Worm (Caenorhabditis elegans) whole organism, L2 larva: ENCODE measurements around the gene Y69A2AR.12.

Experiments used
- C34F6.9 ChIP-seq: fragments of 150-350 bp; optimal IDR thresholded peaks from 2 replicates; lab custom pipeline; 2014; ENCODE audit warnings: missing biosample characterization, missing genetic modification characterization
- R02D3.7 ChIP-seq: fragments of 150-350 bp; optimal IDR thresholded peaks from 2 replicates; lab custom pipeline; 2014; ENCODE audit warnings: missing biosample characterization, missing genetic modification characterization
- Y55F3AM.14 ChIP-seq: fragments of 200-800 bp; sonication (Bioruptor generic); optimal IDR thresholded peaks from 2 replicates; lab custom pipeline; 2018; ENCODE audit warnings: mild to moderate bottlenecking, missing genetic modification characterization, missing compliant biosample characterization
- ZK546.5 ChIP-seq: sonication (generic microtip); optimal IDR thresholded peaks from 2 replicates; lab custom pipeline; 2017; ENCODE audit warnings: missing biosample characterization, missing genetic modification characterization
- alr-1 ChIP-seq: fragments of 150-350 bp; optimal IDR thresholded peaks from 2 replicates; lab custom pipeline; 2014; ENCODE audit warnings: missing biosample characterization, missing genetic modification characterization
- aly-2 ChIP-seq: fragments of 150-350 bp; optimal IDR thresholded peaks from 2 replicates; lab custom pipeline; 2014; ENCODE audit warnings: missing biosample characterization, missing genetic modification characterization
- ama-1 ChIP-seq: fragments of 150-350 bp; optimal IDR thresholded peaks from 2 replicates; lab custom pipeline; 2018; ENCODE audit warnings: inconsistent platforms
- blmp-1 ChIP-seq: sonication (generic microtip); optimal IDR thresholded peaks from 2 replicates; lab custom pipeline; 2017; ENCODE audit warnings: missing genetic modification characterization, mild to moderate bottlenecking, missing compliant biosample characterization, antibody characterized with exemption, moderate library complexity; ENCODE audit not compliant: insufficient read depth
- ceh-16 ChIP-seq: fragments of 150-350 bp; optimal IDR thresholded peaks from 2 replicates; lab custom pipeline; 2014; ENCODE audit warnings: missing biosample characterization, missing genetic modification characterization
- ceh-82 ChIP-seq: fragments of 150-350 bp; optimal IDR thresholded peaks from 2 replicates; lab custom pipeline; 2014; ENCODE audit warnings: missing biosample characterization, missing genetic modification characterization
- crh-2 ChIP-seq: sonication (generic microtip); optimal IDR thresholded peaks from 2 replicates; lab custom pipeline; 2017; ENCODE audit warnings: missing biosample characterization, missing genetic modification characterization
- dmd-4 ChIP-seq: sonication (generic microtip); optimal IDR thresholded peaks from 2 replicates; lab custom pipeline; 2017; ENCODE audit warnings: missing biosample characterization, missing genetic modification characterization
- egl-27 ChIP-seq: sonication (generic microtip); optimal IDR thresholded peaks from 3 replicates; lab custom pipeline; 2017; ENCODE audit warnings: missing biosample characterization, missing genetic modification reagents, missing genetic modification characterization
- elt-3 ChIP-seq: sonication (generic microtip); optimal IDR thresholded peaks from 2 replicates; lab custom pipeline; 2017; ENCODE audit warnings: missing biosample characterization, missing genetic modification characterization
- lin-11 ChIP-seq: fragments of 150-350 bp; sonication (generic microtip); optimal IDR thresholded peaks from 2 replicates; lab custom pipeline; 2014; ENCODE audit warnings: missing biosample characterization, missing genetic modification characterization, inconsistent platforms, mixed read lengths
- lin-13 ChIP-seq: fragments of 150-350 bp; optimal IDR thresholded peaks from 2 replicates; lab custom pipeline; 2014; ENCODE audit warnings: missing biosample characterization, missing genetic modification reagents, missing genetic modification characterization
- lin-39 ChIP-seq: fragments of 150-350 bp; optimal IDR thresholded peaks from 2 replicates; lab custom pipeline; 2014; ENCODE audit warnings: missing biosample characterization, missing genetic modification reagents, missing genetic modification characterization
- lsy-2 ChIP-seq, 2 experiments: fragments of 150-350 bp in 1 of 2; sonication (generic microtip) in 1 of 2; optimal IDR thresholded peaks; 2 replicates each; lab custom pipeline; 2014 to 2017; ENCODE audit warnings: missing biosample characterization in 2 of 2, missing genetic modification characterization in 2 of 2
- mab-5 ChIP-seq: fragments of 150-350 bp; optimal IDR thresholded peaks from 2 replicates; lab custom pipeline; 2014; ENCODE audit warnings: missing biosample characterization, missing genetic modification characterization
- mbf-1 ChIP-seq: sonication (generic microtip); optimal IDR thresholded peaks from 2 replicates; lab custom pipeline; 2017; ENCODE audit warnings: missing biosample characterization, missing genetic modification characterization
- mdl-1 ChIP-seq, 2 experiments: fragments of 150-350 bp in 1 of 2; sonication (generic microtip) in 1 of 2; optimal IDR thresholded peaks; 2 replicates each; lab custom pipeline; 2017; ENCODE audit warnings: missing biosample characterization in 2 of 2, missing genetic modification characterization in 2 of 2
- nhr-10 ChIP-seq: sonication (generic microtip); optimal IDR thresholded peaks from 2 replicates; lab custom pipeline; 2017; ENCODE audit warnings: missing biosample characterization, missing genetic modification characterization
- nhr-11 ChIP-seq: fragments of 150-350 bp; optimal IDR thresholded peaks from 2 replicates; lab custom pipeline; 2014; ENCODE audit warnings: missing biosample characterization, missing genetic modification characterization
- nhr-12 ChIP-seq: fragments of 150-350 bp; optimal IDR thresholded peaks from 2 replicates; lab custom pipeline; 2014; ENCODE audit warnings: missing biosample characterization, missing genetic modification characterization
- nhr-129 ChIP-seq: fragments of 150-350 bp; optimal IDR thresholded peaks from 2 replicates; lab custom pipeline; 2014; ENCODE audit warnings: missing biosample characterization, missing genetic modification characterization
- nhr-21 ChIP-seq: fragments of 150-350 bp; optimal IDR thresholded peaks from 2 replicates; lab custom pipeline; 2014; ENCODE audit warnings: missing biosample characterization, missing genetic modification characterization
- nhr-23 ChIP-seq: fragments of 150-350 bp; optimal IDR thresholded peaks from 2 replicates; lab custom pipeline; 2014; ENCODE audit warnings: missing biosample characterization, missing genetic modification reagents, missing genetic modification characterization
- nhr-237 ChIP-seq: fragments of 150-350 bp; optimal IDR thresholded peaks from 2 replicates; lab custom pipeline; 2014; ENCODE audit warnings: missing biosample characterization, missing genetic modification characterization
- nhr-6 ChIP-seq: fragments of 150-350 bp; optimal IDR thresholded peaks from 2 replicates; lab custom pipeline; 2014; ENCODE audit warnings: missing biosample characterization, missing genetic modification characterization
- nhr-77 ChIP-seq: fragments of 150-350 bp; optimal IDR thresholded peaks from 2 replicates; lab custom pipeline; 2014; ENCODE audit warnings: missing biosample characterization, missing genetic modification characterization
- sem-4 ChIP-seq: fragments of 150-350 bp; optimal IDR thresholded peaks from 2 replicates; lab custom pipeline; 2014; ENCODE audit warnings: missing biosample characterization, missing genetic modification reagents, missing genetic modification characterization
- skn-1 ChIP-seq: sonication (generic microtip); optimal IDR thresholded peaks from 2 replicates; lab custom pipeline; 2017; ENCODE audit warnings: missing biosample characterization, missing genetic modification characterization
- snpc-4 ChIP-seq: fragments of 150-350 bp; optimal IDR thresholded peaks from 2 replicates; lab custom pipeline; 2014; ENCODE audit warnings: missing biosample characterization, missing genetic modification characterization
- unc-39 ChIP-seq: fragments of 150-350 bp; optimal IDR thresholded peaks from 2 replicates; lab custom pipeline; 2014; ENCODE audit warnings: missing biosample characterization, missing genetic modification characterization
- unc-55 ChIP-seq: fragments of 150-350 bp; sonication (generic microtip); optimal IDR thresholded peaks from 3 replicates; lab custom pipeline; 2014; ENCODE audit warnings: missing biosample characterization, missing genetic modification reagents, missing genetic modification characterization
- unc-62 ChIP-seq: fragments of 150-350 bp; optimal IDR thresholded peaks from 2 replicates; lab custom pipeline; 2014; ENCODE audit warnings: missing biosample characterization, missing genetic modification reagents, missing genetic modification characterization
- zag-1 ChIP-seq: fragments of 150-350 bp; optimal IDR thresholded peaks from 2 replicates; lab custom pipeline; 2014; ENCODE audit warnings: missing biosample characterization, missing genetic modification characterization
- ztf-1 ChIP-seq: fragments of 200-800 bp; sonication (Bioruptor generic); conservative IDR thresholded peaks from 2 replicates; pipeline ENCODE4 v1.3.6; 2022; ENCODE audit warnings: missing genetic modification characterization, missing compliant biosample characterization
- ztf-11 ChIP-seq: sonication (generic microtip); optimal IDR thresholded peaks from 2 replicates; lab custom pipeline; 2017; ENCODE audit warnings: missing biosample characterization, missing genetic modification characterization
- ztf-4 ChIP-seq: fragments of 150-350 bp; optimal IDR thresholded peaks from 2 replicates; lab custom pipeline; 2014; ENCODE audit warnings: missing biosample characterization, missing genetic modification characterization

The Y69A2AR.12 gene

DNA sequence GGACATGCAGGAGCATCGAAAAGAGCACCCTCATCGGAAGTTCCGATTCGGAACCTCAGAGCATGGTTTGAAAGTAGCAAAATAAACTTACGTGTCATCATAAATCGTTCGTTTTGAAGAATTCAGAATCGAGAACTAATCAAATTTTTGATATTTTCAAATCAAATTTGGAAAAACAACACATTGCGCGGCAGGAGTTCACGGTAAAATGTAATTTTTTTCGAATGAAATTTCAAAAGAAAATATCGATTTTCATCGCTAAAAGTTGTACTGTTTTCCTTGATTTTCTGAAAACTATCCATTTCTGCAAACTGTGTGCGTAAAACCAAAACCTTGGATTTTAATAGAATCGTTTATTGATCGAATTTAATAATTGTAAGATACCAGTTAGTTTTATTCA, 4.4 kb upstream of the Y69A2AR.12 start, which contains the start of gene Y69A2AR.24:
Gene Y69A2AR.24, minus strand, starts transcription at position 101 of the 400 bp plus-strand sequence.
- TF ChIP-seq C34F6.9 (tag; lab: Kevin White, UChicago): no peak
- no peak for TF ChIP-seq mab-5 (tag; lab: Kevin White, UChicago)
- TF ChIP-seq nhr-77 (tag; lab: Kevin White, UChicago): no peak

DNA sequence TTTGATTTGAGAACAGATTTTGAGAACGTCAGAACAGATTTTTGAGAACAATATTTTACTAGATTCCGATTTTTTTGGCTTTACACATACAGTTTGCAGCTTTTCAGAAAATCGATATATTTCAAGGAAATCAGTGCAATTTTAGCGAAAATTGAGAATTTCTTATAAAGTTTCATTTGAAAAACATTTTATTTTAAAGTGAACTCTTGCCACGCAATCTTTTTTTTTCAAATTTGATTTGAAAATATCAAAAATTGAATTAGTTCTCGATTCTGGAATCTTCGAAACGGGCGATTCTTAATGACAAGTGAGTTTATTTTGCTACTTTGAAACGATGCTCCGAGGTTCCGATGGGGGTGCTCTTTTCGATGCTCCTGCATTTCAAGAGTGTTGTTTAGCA, 3.7 kb downstream of the Y69A2AR.12 start, which contains the start of gene Y69A2AR.51:
Gene Y69A2AR.51, plus strand, starts transcription at position 301 of the 400 bp plus-strand sequence.
- no peak for TF ChIP-seq C34F6.9 (tag; lab: Kevin White, UChicago)
- TF ChIP-seq ztf-11: no peak
- no peak for TF ChIP-seq mab-5 (tag; lab: Kevin White, UChicago)
- TF ChIP-seq blmp-1 (tag; lab: Kevin White, UChicago): no peak
- TF ChIP-seq aly-2 (tag; lab: Kevin White, UChicago): no peak
- no peak for TF ChIP-seq lin-39 (tag; lab: Kevin White, UChicago)
- TF ChIP-seq lsy-2 (tag; optimal IDR thresholded peaks at IDR 0.05; lab: Kevin White, UChicago): no peak
- TF ChIP-seq Y55F3AM.14 (GFP tag; lab: Kevin White, UChicago): no peak
- TF ChIP-seq nhr-23 (tag; lab: Kevin White, UChicago): no peak
- TF ChIP-seq ZK546.5 (tag; lab: Kevin White, UChicago): no peak
- TF ChIP-seq sem-4 (tag; lab: Kevin White, UChicago): no peak
- no peak for TF ChIP-seq R02D3.7 (tag; lab: Kevin White, UChicago)

DNA sequence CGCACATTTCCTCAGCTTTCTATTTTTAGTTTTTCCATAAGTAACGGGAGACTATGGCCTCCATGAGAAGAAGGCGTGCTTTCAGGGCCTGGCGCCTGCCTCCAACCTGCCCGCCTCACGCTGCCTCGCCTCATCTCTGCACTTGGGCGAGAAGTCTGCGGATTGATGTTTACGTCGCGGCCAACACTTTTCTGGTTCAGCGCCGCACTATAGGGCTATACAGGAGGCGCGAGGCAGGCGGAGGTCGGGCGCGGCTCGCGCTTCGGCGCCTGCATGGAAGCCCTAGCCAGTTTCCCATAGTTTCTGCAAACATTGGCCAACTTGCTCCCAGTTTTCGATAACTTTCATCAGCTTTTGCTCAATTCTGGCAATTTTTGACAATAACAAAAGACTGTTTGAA, 4.7 kb downstream of the Y69A2AR.12 start:
- no peak for TF ChIP-seq unc-55 (GFP tag; lab: Kevin White, UChicago)
- no peak for TF ChIP-seq ceh-16 (tag; lab: Kevin White, UChicago)
- no peak for TF ChIP-seq nhr-77 (tag; lab: Kevin White, UChicago)
- no peak for TF ChIP-seq elt-3
- no peak for TF ChIP-seq dmd-4
- TF ChIP-seq lsy-2 (tag; optimal IDR thresholded peaks at IDR 0.05; lab: Kevin White, UChicago): no peak
- TF ChIP-seq aly-2 (tag; lab: Kevin White, UChicago): no peak

DNA sequence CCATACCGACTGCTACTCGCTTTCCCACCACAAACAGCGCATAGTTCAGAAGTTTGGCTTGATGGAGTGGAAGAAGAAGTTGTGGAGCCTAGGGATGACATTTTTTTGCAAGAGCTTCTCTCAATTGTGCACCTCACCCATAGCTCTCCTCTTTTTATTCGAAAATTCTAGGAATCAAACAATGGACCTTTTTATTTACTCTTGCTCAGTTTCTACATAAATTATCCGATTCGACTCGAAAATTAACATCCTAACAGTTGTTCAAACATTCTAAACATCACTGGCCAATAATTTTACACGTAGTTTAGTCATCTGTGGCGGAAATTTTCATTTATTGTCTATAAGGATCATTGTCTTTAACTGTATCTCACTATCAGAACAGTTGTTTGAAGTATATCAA, 13.1 kb downstream of the Y69A2AR.12 start, which contains the start of gene nhr-242:
Gene nhr-242, minus strand, starts transcription at position 101 of the 400 bp plus-strand sequence.
- no peak for TF ChIP-seq elt-3
- no peak for TF ChIP-seq lin-13 (GFP tag; lab: Kevin White, UChicago)
- no peak for TF ChIP-seq ztf-4
- no peak for TF ChIP-seq unc-39 (tag; lab: Kevin White, UChicago)
- TF ChIP-seq zag-1 (tag; lab: Kevin White, UChicago): no peak
- no peak for TF ChIP-seq nhr-21 (tag; lab: Kevin White, UChicago)
- no peak for TF ChIP-seq snpc-4 (tag; lab: Kevin White, UChicago)
- no peak for TF ChIP-seq ZK546.5 (tag; lab: Kevin White, UChicago)
- TF ChIP-seq mdl-1 (tag; optimal IDR thresholded peaks at IDR 0.05; lab: Kevin White, UChicago): no peak
- TF ChIP-seq aly-2 (tag; lab: Kevin White, UChicago): no peak
- TF ChIP-seq nhr-23 (tag; lab: Kevin White, UChicago): no peak
- no peak for TF ChIP-seq nhr-10 (tag; lab: Kevin White, UChicago)
- TF ChIP-seq mbf-1 (tag; lab: Kevin White, UChicago): no peak
- TF ChIP-seq ama-1: no peak
- no peak for TF ChIP-seq nhr-6
- TF ChIP-seq lin-11: no peak
- no peak for TF ChIP-seq ztf-1 (GFP tag; lab: Robert Waterston, UW)
- TF ChIP-seq Y55F3AM.14 (GFP tag; lab: Kevin White, UChicago): no peak
- TF ChIP-seq mab-5 (tag; lab: Kevin White, UChicago): no peak

DNA sequence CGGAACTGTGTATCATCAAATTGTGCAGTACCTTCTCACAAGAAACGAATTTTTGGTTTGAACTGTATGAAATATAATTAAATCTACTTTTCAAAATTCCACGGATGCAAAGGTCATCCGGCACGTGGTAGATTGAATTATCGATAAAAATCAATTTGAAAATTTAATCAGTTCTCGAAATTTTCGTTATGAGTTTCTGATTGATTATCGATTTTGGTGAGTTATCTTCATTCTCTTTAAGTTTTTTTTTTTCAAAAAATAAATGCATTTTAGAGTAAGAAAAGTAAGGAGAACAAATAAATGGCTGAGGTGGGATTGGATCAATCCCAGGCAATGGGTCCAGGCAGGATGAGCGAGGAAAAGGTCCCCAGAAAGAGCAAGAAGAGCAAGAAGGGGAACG, 29.0 kb downstream of the Y69A2AR.12 start, which contains the start of gene Y69A2AR.47:
Gene Y69A2AR.47, plus strand, starts transcription at position 301 of the 400 bp plus-strand sequence.
- TF ChIP-seq elt-3: no peak
- TF ChIP-seq C34F6.9 (tag; lab: Kevin White, UChicago): no peak

DNA sequence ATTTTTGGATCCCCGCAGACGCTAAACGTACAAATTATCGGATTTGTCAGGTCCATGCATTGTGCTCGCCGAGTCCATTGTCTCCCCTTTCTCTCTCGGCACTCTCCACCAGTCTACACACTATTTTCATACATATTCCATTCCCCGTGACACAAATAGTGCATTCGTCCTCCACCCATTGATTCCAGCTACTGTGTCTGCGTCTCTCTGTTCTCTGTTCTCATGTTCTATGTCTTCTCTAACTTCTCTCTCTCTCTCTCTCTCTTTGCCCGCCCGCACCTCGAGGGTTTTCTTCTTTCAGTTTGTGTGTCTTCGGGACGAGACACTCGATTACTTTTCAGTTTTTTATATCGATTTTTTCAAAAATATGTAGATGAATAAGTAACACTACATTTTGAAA, 31.2 kb downstream of the Y69A2AR.12 start:
- peak; percentile 87 for TF ChIP-seq ama-1
- TF ChIP-seq dmd-4: no peak
- TF ChIP-seq alr-1 (tag; lab: Kevin White, UChicago): no peak
- TF ChIP-seq nhr-11 (tag; lab: Kevin White, UChicago): no peak
- TF ChIP-seq elt-3: no peak
- TF ChIP-seq skn-1: no peak
- no peak for TF ChIP-seq Y55F3AM.14 (GFP tag; lab: Kevin White, UChicago)
- peak; percentile 95 for TF ChIP-seq C34F6.9 (tag; lab: Kevin White, UChicago)
- peak; percentile 87 for TF ChIP-seq crh-2 (tag; lab: Kevin White, UChicago)
- no peak for TF ChIP-seq mbf-1 (tag; lab: Kevin White, UChicago)
- TF ChIP-seq mdl-1 (tag; optimal IDR thresholded peaks at IDR 0.05; lab: Kevin White, UChicago): peak; percentile 64 to 85
- no peak for TF ChIP-seq ztf-4
- peak; percentile 67 for TF ChIP-seq egl-27 (tag; lab: Kevin White, UChicago)
- no peak for TF ChIP-seq aly-2 (tag; lab: Kevin White, UChicago)
- no peak for TF ChIP-seq ceh-16 (tag; lab: Kevin White, UChicago)
- peak; percentile 59 for TF ChIP-seq sem-4 (tag; lab: Kevin White, UChicago)
- no peak for TF ChIP-seq ztf-11
- TF ChIP-seq nhr-12 (tag; lab: Kevin White, UChicago): no peak
- peak; percentile 88 for TF ChIP-seq unc-55 (GFP tag; lab: Kevin White, UChicago)
- TF ChIP-seq snpc-4 (tag; lab: Kevin White, UChicago): peak; percentile 51
- no peak for TF ChIP-seq nhr-237 (tag; lab: Kevin White, UChicago)
- no peak for TF ChIP-seq ceh-82 (tag; lab: Kevin White, UChicago)
- TF ChIP-seq nhr-129 (tag; lab: Kevin White, UChicago): peak; percentile 95
- TF ChIP-seq nhr-6: peak; percentile 45
- TF ChIP-seq unc-62 (GFP tag; lab: Kevin White, UChicago): no peak
- TF ChIP-seq nhr-10 (tag; lab: Kevin White, UChicago): no peak
